Worm (Caenorhabditis elegans): ENCODE measurements around the gene lgc-13.

Gene lgc-13

ce11 chrX:12108517-12109216, at the start of gene lgc-13, which contains the start of gene W03G11.2:
TSS of gene lgc-13 (plus strand) at chrX:12109166.
TSS of gene W03G11.2 (minus strand) at chrX:12108617.
- TF ChIP-seq nhr-28 (tag; optimal IDR thresholded peaks at IDR 0.05) (no peak), hlh-1 (tag; optimal IDR thresholded peaks at IDR 0.05) (no peak), ceh-39 (tag; optimal IDR thresholded peaks at IDR 0.05) (no peak), unc-39 (tag; optimal IDR thresholded peaks at IDR 0.05) (no peak), ham-2 (GFP tag; optimal IDR thresholded peaks at IDR 0.05) (no peak), cnd-1 (tag; optimal IDR thresholded peaks at IDR 0.05) (no peak), elt-1 (tag; optimal IDR thresholded peaks at IDR 0.05; ENCODE audit: borderline replicate concordance, insufficient read depth) (no peak), sptf-1 (tag; optimal IDR thresholded peaks at IDR 0.05) (no peak), blmp-1 (tag; optimal IDR thresholded peaks at IDR 0.05) (no peak), bed-3 (GFP tag; optimal IDR thresholded peaks at IDR 0.05) (no peak), nhr-12 (tag; optimal IDR thresholded peaks at IDR 0.05) (no peak), M03D4.4 (tag; optimal IDR thresholded peaks at IDR 0.05) (no peak), nhr-76 (tag; optimal IDR thresholded peaks at IDR 0.05) (no peak), pha-4 (tag; optimal IDR thresholded peaks at IDR 0.05) (no peak), ceh-43 (GFP tag; optimal IDR thresholded peaks at IDR 0.05) (no peak), snpc-4 (tag; optimal IDR thresholded peaks at IDR 0.05) (no peak), unc-62 (GFP tag; optimal IDR thresholded peaks at IDR 0.05) (no peak), elt-3 (tag; optimal IDR thresholded peaks at IDR 0.05) (no peak), nhr-237 (tag; optimal IDR thresholded peaks at IDR 0.05) (no peak)

ce11 chrX:12064908-12065307, 44.1 kb upstream of the lgc-13 start, which contains the start of gene lgc-23:
TSS of gene lgc-23 (plus strand) at chrX:12065208.
- TF ChIP-seq blmp-1 (tag; optimal IDR thresholded peaks at IDR 0.05) (no peak), ceh-39 (tag; optimal IDR thresholded peaks at IDR 0.05) (no peak), elt-1 (tag; optimal IDR thresholded peaks at IDR 0.05; ENCODE audit: borderline replicate concordance, insufficient read depth) (no peak), ceh-43 (GFP tag; optimal IDR thresholded peaks at IDR 0.05) (no peak), hlh-1 (tag; optimal IDR thresholded peaks at IDR 0.05) (no peak), mab-5 (tag; optimal IDR thresholded peaks at IDR 0.05) (no peak), flh-1 (GFP tag; optimal IDR thresholded peaks at IDR 0.05) (no peak)

- TF ChIP-seq nhr-237 (tag; optimal IDR thresholded peaks at IDR 0.05) (no peak), nhr-2 (tag; optimal IDR thresholded peaks at IDR 0.05) (no peak), ceh-39 (tag; optimal IDR thresholded peaks at IDR 0.05) (no peak), M03D4.4 (tag; optimal IDR thresholded peaks at IDR 0.05) (no peak), lin-32 (GFP tag; optimal IDR thresholded peaks at IDR 0.05) (no peak), ceh-43 (GFP tag; optimal IDR thresholded peaks at IDR 0.05) (no peak), mab-5 (tag; optimal IDR thresholded peaks at IDR 0.05) (no peak), elt-1 (tag; optimal IDR thresholded peaks at IDR 0.05; ENCODE audit: borderline replicate concordance, insufficient read depth) (no peak), nhr-28 (tag; optimal IDR thresholded peaks at IDR 0.05) (no peak), unc-120 (tag; optimal IDR thresholded peaks at IDR 0.05; ENCODE audit: poor library complexity, severe bottlenecking) (no peak), ces-1 (GFP tag; optimal IDR thresholded peaks at IDR 0.05) (no peak), lin-13 (tag; optimal IDR thresholded peaks at IDR 0.05) (no peak), nhr-76 (tag; optimal IDR thresholded peaks at IDR 0.05) (no peak), mep-1 (tag; optimal IDR thresholded peaks at IDR 0.05) (no peak), snpc-4 (tag; optimal IDR thresholded peaks at IDR 0.05) (no peak), drap-1 (GFP tag; optimal IDR thresholded peaks at IDR 0.05) (no peak), zip-8 (tag; optimal IDR thresholded peaks at IDR 0.05) (no peak), sptf-1 (tag; optimal IDR thresholded peaks at IDR 0.05) (no peak)
Observed at ce11 chrX:12068250-12068649, 40.7 kb upstream of the lgc-13 start, which contains the start of gene lgc-24. TSS of gene lgc-24 (plus strand) at chrX:12068550.

- no peak for TF ChIP-seq ceh-43 (GFP tag; optimal IDR thresholded peaks at IDR 0.05)
- TF ChIP-seq unc-120 (tag; optimal IDR thresholded peaks at IDR 0.05; ENCODE audit: poor library complexity, severe bottlenecking): no peak
- TF ChIP-seq M03D4.4 (tag; optimal IDR thresholded peaks at IDR 0.05): no peak
- TF ChIP-seq nhr-2 (tag; optimal IDR thresholded peaks at IDR 0.05): no peak
- no peak for TF ChIP-seq hlh-1 (tag; optimal IDR thresholded peaks at IDR 0.05)
- no peak for TF ChIP-seq pha-4 (tag; optimal IDR thresholded peaks at IDR 0.05)
- TF ChIP-seq sptf-1 (tag; optimal IDR thresholded peaks at IDR 0.05): no peak
- no peak for TF ChIP-seq ceh-39 (tag; optimal IDR thresholded peaks at IDR 0.05)
- no peak for TF ChIP-seq nhr-76 (tag; optimal IDR thresholded peaks at IDR 0.05)
- TF ChIP-seq unc-39 (tag; optimal IDR thresholded peaks at IDR 0.05): no peak
- TF ChIP-seq mep-1 (tag; optimal IDR thresholded peaks at IDR 0.05): no peak
Observed at ce11 chrX:12073764-12074163, 35.2 kb upstream of the lgc-13 start, which contains the start of gene tmem-145. TSS of gene tmem-145 (minus strand) at chrX:12073864.

Data from whole organism, mixed stage, embryonic.